Worm (Caenorhabditis elegans): ENCODE data around the gene fbxb-102.

The fbxb-102 gene

ce11 chrII:12489903-12490302, 7.2 kb downstream of the fbxb-102 start, which contains the start of gene T21B4.15:
TSS of gene T21B4.15 (plus strand) at chrII:12490203.
- no peak for TF ChIP-seq ccch-3 (GFP tag; optimal IDR thresholded peaks at IDR 0.05)
- no peak for TF ChIP-seq pbrm-1 (GFP tag; IDR thresholded peaks at IDR 0.05)
- TF ChIP-seq hmg-1.2 (GFP tag; IDR thresholded peaks at IDR 0.05), result no peak
- TF ChIP-seq nfya-1 (tag; optimal IDR thresholded peaks at IDR 0.05; ENCODE audit: borderline replicate concordance, insufficient read depth), result no peak
- no peak for TF ChIP-seq nfyb-1 (GFP tag; IDR thresholded peaks at IDR 0.05)
- no peak for TF ChIP-seq K11D2.4 (GFP tag; IDR thresholded peaks at IDR 0.05)
- TF ChIP-seq dox-1 (GFP tag; IDR thresholded peaks at IDR 0.05), result no peak
- no peak for TF ChIP-seq C17E4.6 (GFP tag; IDR thresholded peaks at IDR 0.05)
- TF ChIP-seq F52B5.7 (tag; optimal IDR thresholded peaks at IDR 0.05), result no peak

- 0 out of 2 replicates have a peak, but pooled peaks have one; percentile 29 for TF ChIP-seq zfh-2 (GFP tag; conservative IDR thresholded peaks at IDR 0.05)
- no peak for TF ChIP-seq ccch-3 (GFP tag; optimal IDR thresholded peaks at IDR 0.05)
Observed at ce11 chrII:12491936-12492335, 9.2 kb downstream of the fbxb-102 start, which contains the start of gene srz-6. TSS of gene srz-6 (plus strand) at chrII:12492236.

- TF ChIP-seq zfh-2 (GFP tag; conservative IDR thresholded peaks at IDR 0.05), result peak; percentile 74
- TF ChIP-seq madf-3 (GFP tag; IDR thresholded peaks at IDR 0.05), result no peak
- TF ChIP-seq F37B4.10 (GFP tag; IDR thresholded peaks at IDR 0.05), result 0 out of 2 replicates have a peak, but pooled peaks have one; percentile 71
- peak; percentile 97 for TF ChIP-seq egrh-3 (GFP tag; IDR thresholded peaks at IDR 0.05)
- no peak for TF ChIP-seq snpc-1.1 (tag; optimal IDR thresholded peaks at IDR 0.05; ENCODE audit: insufficient read depth)
- TF ChIP-seq cebp-2 (GFP tag; IDR thresholded peaks at IDR 0.05), result 0 out of 2 replicates have a peak, but pooled peaks have one; percentile 4
Observed at ce11 chrII:12494067-12494477, 11.3 kb downstream of the fbxb-102 start.

- TF ChIP-seq madf-10 (tag; optimal IDR thresholded peaks at IDR 0.05) (peak; percentile 84), efl-1 (GFP tag; optimal IDR thresholded peaks at IDR 0.05) (peak; percentile 26), gei-17 (GFP tag; optimal IDR thresholded peaks at IDR 0.05) (peak; percentile 5), F57C9.4 (tag; optimal IDR thresholded peaks at IDR 0.05) (no peak), die-1 (tag; optimal IDR thresholded peaks at IDR 0.05) (peak; percentile 87), Y53G8AR.9 (GFP tag; conservative IDR thresholded peaks at IDR 0.05) (peak; percentile 79), ceh-58 (GFP tag; IDR thresholded peaks at IDR 0.05) (peak; percentile 93), zim-3 (tag; optimal IDR thresholded peaks at IDR 0.05) (peak; percentile 79), lin-40 (tag; optimal IDR thresholded peaks at IDR 0.05) (no peak), sea-2 (GFP tag; IDR thresholded peaks at IDR 0.05) (no peak), B0261.1 (tag; optimal IDR thresholded peaks at IDR 0.05) (peak; percentile 99), atf-7 (tag; optimal IDR thresholded peaks at IDR 0.05) (peak; percentile 67), egrh-3 (GFP tag; IDR thresholded peaks at IDR 0.05) (no peak), Y79H2A.3 (GFP tag; conservative IDR thresholded peaks at IDR 0.05) (no peak), ceh-27 (GFP tag; optimal IDR thresholded peaks at IDR 0.05) (peak; percentile 36), nhr-27 (tag; optimal IDR thresholded peaks at IDR 0.05) (peak; percentile 72), lir-1 (GFP tag; conservative IDR thresholded peaks at IDR 0.05) (peak; percentile 58), ztf-28 (GFP tag; IDR thresholded peaks at IDR 0.05) (peak; percentile 81), rcor-1 (GFP tag; IDR thresholded peaks at IDR 0.05) (peak; percentile 85), snpc-1.3 (tag; optimal IDR thresholded peaks at IDR 0.05; ENCODE audit: insufficient read depth) (peak; percentile 87), attf-5 (GFP tag; optimal IDR thresholded peaks at IDR 0.05) (peak; percentile 84), chd-7 (tag; optimal IDR thresholded peaks at IDR 0.05) (peak; percentile 87), snpc-3.4 (tag; optimal IDR thresholded peaks at IDR 0.05) (peak; percentile 92), ceh-100 (GFP tag; IDR thresholded peaks at IDR 0.05) (peak; percentile 78), egl-18 (GFP tag; IDR thresholded peaks at IDR 0.05) (0 out of 2 replicates have a peak, but pooled peaks have one; percentile 50), mxl-1 (tag; optimal IDR thresholded peaks at IDR 0.05) (peak; percentile 88), ets-4 (GFP tag; optimal IDR thresholded peaks at IDR 0.05) (no peak), lsl-1 (GFP tag; optimal IDR thresholded peaks at IDR 0.05) (peak; percentile 53), nhr-90 (tag; optimal IDR thresholded peaks at IDR 0.05) (peak; percentile 94)
Observed at ce11 chrII:12494556-12495131, 11.9 kb downstream of the fbxb-102 start, which contains the start of gene col-85. TSS of gene col-85 (minus strand) at chrII:12495095.
